Fruit fly (Drosophila melanogaster): Measurements from ENCODE around the gene Gas41.
A peak's percentile ranks its signal among the peaks of the same experiment; 100 is the strongest.

The Gas41 gene

dm6 chr2L:6950096-6950495 lies at the start of gene Gas41, which contains the start of gene SA1 (continued):
- TF ChIP-seq CG32772 (GFP tag; IDR thresholded peaks at IDR 0.05) (peak; percentile 94), CG3407 (GFP tag; optimal IDR thresholded peaks at IDR 0.05) (peak; percentile 81), en (GFP tag; optimal IDR thresholded peaks at IDR 0.05) (no peak), CG6813 (GFP tag; optimal IDR thresholded peaks at IDR 0.05) (peak; percentile 40), Ada2b (GFP tag; IDR thresholded peaks at IDR 0.05) (no peak), Dad (GFP tag; optimal IDR thresholded peaks at IDR 0.05) (no peak), inv (GFP tag; IDR thresholded peaks at IDR 0.05; ENCODE audit: partially characterized antibody) (peak; percentile 61; the same call in 1 of the 2 replicates), peb (GFP tag; IDR thresholded peaks at IDR 0.05) (peak; percentile 64), da (GFP tag; optimal IDR thresholded peaks at IDR 0.05) (no peak), CG33557 (GFP tag; optimal IDR thresholded peaks at IDR 0.05) (peak; percentile 94), CG4360 (GFP tag; IDR thresholded peaks at IDR 0.05) (0 out of 2 replicates have a peak, but pooled peaks have one; percentile 35), CG12071 (GFP tag; optimal IDR thresholded peaks at IDR 0.05) (no peak), CG2202 (tag; optimal IDR thresholded peaks at IDR 0.05) (peak; percentile 81), CG9609 (GFP tag; optimal IDR thresholded peaks at IDR 0.05) (peak; percentile 47), Xrp1 (GFP tag; IDR thresholded peaks at IDR 0.05) (peak; percentile 94), rib (GFP tag; IDR thresholded peaks at IDR 0.05) (no peak), mld (GFP tag; IDR thresholded peaks at IDR 0.05; ENCODE audit: partially characterized antibody) (peak; percentile 48; the same call in 1 of the 3 replicates), schlank (tag; optimal IDR thresholded peaks at IDR 0.05) (no peak), CG7928 (GFP tag; optimal IDR thresholded peaks at IDR 0.05) (peak; percentile 97), TFAM (GFP tag; optimal IDR thresholded peaks at IDR 0.05) (no peak), az2 (GFP tag; optimal IDR thresholded peaks at IDR 0.05) (peak; percentile 70), CG13894 (tag; optimal IDR thresholded peaks at IDR 0.05) (peak; percentile 91), CG9876 (GFP tag; optimal IDR thresholded peaks at IDR 0.05) (no peak), Eip74EF (GFP tag; optimal IDR thresholded peaks at IDR 0.05) (no peak), crol (GFP tag; IDR thresholded peaks at IDR 0.05) (no peak), CG8281 (tag; optimal IDR thresholded peaks at IDR 0.05) (peak; percentile 73), Tbp (GFP tag; optimal IDR thresholded peaks at IDR 0.05) (no peak), Poxn (GFP tag; IDR thresholded peaks at IDR 0.05) (no peak), Nf-YA (GFP tag; IDR thresholded peaks at IDR 0.05) (no peak), dysf (GFP tag; IDR thresholded peaks at IDR 0.05) (no peak), pho (GFP tag; optimal IDR thresholded peaks at IDR 0.05) (peak; percentile 41), CG10959 (GFP tag; IDR thresholded peaks at IDR 0.05) (no peak), Hr39 (optimal IDR thresholded peaks at IDR 0.05) (no peak), vfl (GFP tag; optimal IDR thresholded peaks at IDR 0.05) (peak; percentile 72), lmd (GFP tag; IDR thresholded peaks at IDR 0.05) (no peak), Awh (GFP tag; IDR thresholded peaks at IDR 0.05) (peak; percentile 90), CG2199 (GFP tag; IDR thresholded peaks at IDR 0.05) (peak; percentile 69; the same call in 2 of the 3 replicates), pfk (GFP tag; optimal IDR thresholded peaks at IDR 0.05) (peak; percentile 3), CG8359 (GFP tag; optimal IDR thresholded peaks at IDR 0.05; ENCODE audit: borderline replicate concordance) (peak; percentile 18), CG18599 (GFP tag; optimal IDR thresholded peaks at IDR 0.05) (peak; percentile 91), CG1529 (GFP tag; optimal IDR thresholded peaks at IDR 0.05) (no peak), CG17912 (GFP tag; optimal IDR thresholded peaks at IDR 0.05) (peak; percentile 26), kay (GFP tag; optimal IDR thresholded peaks at IDR 0.05) (peak; percentile 67), Fer3 (tag; optimal IDR thresholded peaks at IDR 0.05) (peak; percentile 92), sna (GFP tag; IDR thresholded peaks at IDR 0.05; ENCODE audit: partially characterized antibody) (peak; percentile 78), jigr1 (GFP tag; IDR thresholded peaks at IDR 0.05) (peak; percentile 28; the same call in 1 of the 3 replicates), CG10462 (GFP tag; optimal IDR thresholded peaks at IDR 0.05) (peak; percentile 66), CkIIα-i1 (GFP tag; IDR thresholded peaks at IDR 0.05) (no peak), MBD-R2 (GFP tag; IDR thresholded peaks at IDR 0.05) (peak; percentile 78), al (GFP tag; IDR thresholded peaks at IDR 0.05) (no peak; the same call in 1 of the 2 replicates), CG16863 (GFP tag; optimal IDR thresholded peaks at IDR 0.05) (no peak), Drgx (GFP tag; IDR thresholded peaks at IDR 0.05) (peak; percentile 86)

Measured in whole organism, embryonic.